Fruit fly (Drosophila melanogaster) whole organism, embryonic: ENCODE results near the gene CG31793.

Experiments used
- Atf3 ChIP-seq: fragments of 200-800 bp; sonication (Bioruptor generic); optimal IDR thresholded peaks from 3 replicates; lab custom pipeline; 2016; ENCODE audit warnings: missing biosample characterization, missing genetic modification characterization
- B-H2 ChIP-seq: fragments of 200-800 bp; sonication (Bioruptor generic); optimal IDR thresholded peaks from 2 replicates; lab custom pipeline; 2018; ENCODE audit warnings: missing biosample characterization, mild to moderate bottlenecking, missing genetic modification characterization
- CG10147 ChIP-seq: fragments of 200-800 bp; sonication (Bioruptor generic); optimal IDR thresholded peaks from 2 replicates; lab custom pipeline; 2019; ENCODE audit warnings: missing biosample characterization, mild to moderate bottlenecking, missing genetic modification characterization, moderate library complexity
- CG10543 ChIP-seq: fragments of 200-800 bp; sonication (Bioruptor generic); optimal IDR thresholded peaks from 3 replicates; lab custom pipeline; 2017; ENCODE audit warnings: missing biosample characterization, mild to moderate bottlenecking, missing genetic modification characterization, moderate library complexity
- CG10979 ChIP-seq: fragments of 200-800 bp; sonication (Bioruptor generic); optimal IDR thresholded peaks from 2 replicates; lab custom pipeline; 2018; ENCODE audit warnings: missing biosample characterization, mild to moderate bottlenecking, missing genetic modification characterization, moderate library complexity
- CG11723 ChIP-seq: fragments of 200-800 bp; sonication (Bioruptor generic); optimal IDR thresholded peaks from 2 replicates; lab custom pipeline; 2017; ENCODE audit warnings: missing biosample characterization, mild to moderate bottlenecking, missing genetic modification characterization
- CG12155 ChIP-seq: fragments of 200-800 bp; sonication (Bioruptor generic); optimal IDR thresholded peaks from 3 replicates; lab custom pipeline; 2016; ENCODE audit warnings: missing biosample characterization, missing genetic modification characterization
- CG12299 ChIP-seq: fragments of 200-800 bp; sonication (Bioruptor generic); optimal IDR thresholded peaks from 2 replicates; lab custom pipeline; 2018; ENCODE audit warnings: missing biosample characterization, mild to moderate bottlenecking, missing genetic modification characterization
- CG14441 ChIP-seq: fragments of 200-800 bp; sonication (Bioruptor generic); IDR thresholded peaks from 2 replicates; pipeline ENCODE4 v1.3.6; 2022; ENCODE audit warnings: missing biosample characterization, missing genetic modification characterization
- CG17912 ChIP-seq: fragments of 200-800 bp; sonication (Bioruptor generic); optimal IDR thresholded peaks from 2 replicates; lab custom pipeline; 2018; ENCODE audit warnings: missing biosample characterization, mild to moderate bottlenecking, missing genetic modification characterization
- CG18262 ChIP-seq: fragments of 200-800 bp; optimal IDR thresholded peaks from 3 replicates; lab custom pipeline; 2019; ENCODE audit warnings: missing biosample characterization, mild to moderate bottlenecking, missing genetic modification characterization, moderate library complexity
- CG2116 ChIP-seq: fragments of 200-800 bp; sonication (Bioruptor generic); optimal IDR thresholded peaks from 3 replicates; lab custom pipeline; 2018; ENCODE audit warnings: missing biosample characterization, mild to moderate bottlenecking, missing genetic modification characterization
- CG2199 ChIP-seq: fragments of 200-800 bp; sonication (Bioruptor generic); IDR thresholded peaks from 3 replicates; pipeline ENCODE4 v1.3.6; 2022; ENCODE audit warnings: missing biosample characterization, missing genetic modification characterization
- CG30020 ChIP-seq: fragments of 200-800 bp; optimal IDR thresholded peaks from 2 replicates; lab custom pipeline; 2019; ENCODE audit warnings: missing biosample characterization, mild to moderate bottlenecking, missing genetic modification characterization, moderate library complexity
- CG34376 ChIP-seq: fragments of 200-800 bp; sonication (Bioruptor generic); optimal IDR thresholded peaks from 2 replicates; lab custom pipeline; 2018; ENCODE audit warnings: missing biosample characterization, mild to moderate bottlenecking, missing genetic modification characterization
- CG6791 ChIP-seq: fragments of 200-800 bp; sonication (Bioruptor generic); IDR thresholded peaks from 3 replicates; pipeline ENCODE4 v1.3.6; 2022; ENCODE audit warnings: missing biosample characterization, missing genetic modification characterization; ENCODE audit not compliant: partially characterized antibody
- CG7357 ChIP-seq: fragments of 200-800 bp; sonication (Bioruptor generic); IDR thresholded peaks from 3 replicates; pipeline ENCODE4 v1.3.6; 2022; ENCODE audit warnings: missing biosample characterization, missing genetic modification characterization
- CG7786 ChIP-seq: fragments of 200-800 bp; sonication (Bioruptor generic); optimal IDR thresholded peaks from 2 replicates; lab custom pipeline; 2016; ENCODE audit warnings: missing biosample characterization, missing genetic modification characterization
- CG8281 ChIP-seq: fragments of 200-800 bp; sonication (Bioruptor generic); optimal IDR thresholded peaks from 2 replicates; lab custom pipeline; 2018; ENCODE audit warnings: missing biosample characterization, mild to moderate bottlenecking, missing genetic modification characterization, moderate library complexity
- CG9797 ChIP-seq: fragments of 200-800 bp; sonication (Bioruptor generic); optimal IDR thresholded peaks from 3 replicates; lab custom pipeline; 2018; ENCODE audit warnings: missing biosample characterization, mild to moderate bottlenecking, missing genetic modification characterization
- Chrac-16 ChIP-seq: fragments of 200-800 bp; sonication (Bioruptor generic); optimal IDR thresholded peaks from 3 replicates; lab custom pipeline; 2016; ENCODE audit warnings: missing biosample characterization, missing genetic modification characterization
- D19A ChIP-seq: fragments of 200-800 bp; optimal IDR thresholded peaks from 3 replicates; lab custom pipeline; 2019; ENCODE audit warnings: missing biosample characterization, mild to moderate bottlenecking, missing genetic modification characterization, moderate library complexity
- Dref ChIP-seq: fragments of 200-800 bp; sonication (Bioruptor generic); IDR thresholded peaks from 2 replicates; pipeline ENCODE4 v1.3.6; 2022; ENCODE audit warnings: missing biosample characterization, missing genetic modification characterization
- E2f2 ChIP-seq: fragments of 200-800 bp; sonication (Bioruptor generic); IDR thresholded peaks from 2 replicates; pipeline ENCODE4 v1.3.6; 2022; ENCODE audit warnings: missing biosample characterization, missing genetic modification characterization
- ERR ChIP-seq: fragments of 200-800 bp; sonication (Bioruptor generic); optimal IDR thresholded peaks from 2 replicates; lab custom pipeline; 2016; ENCODE audit warnings: missing biosample characterization, missing genetic modification characterization
- GATAe ChIP-seq: fragments of 200-800 bp; sonication (Bioruptor generic); conservative IDR thresholded peaks from 2 replicates; pipeline ENCODE4 v1.3.6; 2022; ENCODE audit warnings: missing biosample characterization, missing genetic modification characterization
- Gsc ChIP-seq: fragments of 200-800 bp; sonication (Bioruptor generic); IDR thresholded peaks from 2 replicates; pipeline ENCODE4 v1.3.6; 2022; ENCODE audit warnings: missing biosample characterization, missing genetic modification characterization
- Lhr ChIP-seq: fragments of 200-800 bp; sonication (Bioruptor generic); optimal IDR thresholded peaks from 3 replicates; lab custom pipeline; 2017; ENCODE audit warnings: mild to moderate bottlenecking, missing biosample characterization, missing genetic modification reagents, missing genetic modification characterization
- Lim3 ChIP-seq: fragments of 200-800 bp; sonication (Bioruptor generic); IDR thresholded peaks from 2 replicates; pipeline ENCODE4 v1.3.6; 2022; ENCODE audit warnings: missing biosample characterization, missing genetic modification characterization
- MBD-R2 ChIP-seq: fragments of 200-800 bp; sonication (Bioruptor generic); IDR thresholded peaks from 2 replicates; pipeline ENCODE4 v1.3.6; 2022; ENCODE audit warnings: missing biosample characterization, missing genetic modification characterization
- Meics ChIP-seq: fragments of 200-800 bp; sonication (Bioruptor generic); optimal IDR thresholded peaks from 2 replicates; lab custom pipeline; 2017; ENCODE audit warnings: missing biosample characterization, mild to moderate bottlenecking, missing genetic modification characterization
- Mes4 ChIP-seq: fragments of 200-800 bp; sonication (Bioruptor generic); optimal IDR thresholded peaks from 2 replicates; lab custom pipeline; 2016; ENCODE audit warnings: missing biosample characterization, missing genetic modification characterization
- Sox100B ChIP-seq: fragments of 200-800 bp; sonication (Bioruptor generic); optimal IDR thresholded peaks from 3 replicates; lab custom pipeline; 2018; ENCODE audit warnings: missing biosample characterization, mild to moderate bottlenecking, missing genetic modification characterization
- Spps ChIP-seq: fragments of 200-800 bp; sonication (Bioruptor generic); optimal IDR thresholded peaks from 2 replicates; lab custom pipeline; 2018; ENCODE audit warnings: missing biosample characterization, mild to moderate bottlenecking, missing genetic modification characterization
- cas ChIP-seq: fragments of 200-800 bp; sonication (Bioruptor generic); IDR thresholded peaks from 2 replicates; pipeline ENCODE4 v1.3.6; 2022; ENCODE audit warnings: missing biosample characterization, missing genetic modification characterization
- chif ChIP-seq, 2 experiments: fragments of 200-800 bp; sonication (Bioruptor generic); optimal IDR thresholded peaks; 3 replicates each; lab custom pipeline; 2016; ENCODE audit warnings: missing biosample characterization in 2 of 2, missing genetic modification characterization in 2 of 2
- corto ChIP-seq: fragments of 200-800 bp; sonication (Bioruptor generic); optimal IDR thresholded peaks from 2 replicates; lab custom pipeline; 2016; ENCODE audit warnings: missing biosample characterization, mild to moderate bottlenecking, missing genetic modification characterization, moderate library complexity
- dmrt99B ChIP-seq: fragments of 200-800 bp; sonication (Bioruptor generic); optimal IDR thresholded peaks from 2 replicates; lab custom pipeline; 2018; ENCODE audit warnings: missing biosample characterization, mild to moderate bottlenecking, missing genetic modification characterization, moderate library complexity
- eve ChIP-seq, 2 experiments: fragments of >200 bp; optimal IDR thresholded peaks; 2 replicates each; lab custom pipeline; 2017; ENCODE audit warnings: missing biosample characterization in 2 of 2, missing genetic modification characterization in 2 of 2
- gsb ChIP-seq: fragments of 200-800 bp; sonication (Bioruptor generic); IDR thresholded peaks from 2 replicates; pipeline ENCODE4 v1.3.6; 2022; ENCODE audit warnings: missing biosample characterization, missing genetic modification characterization
- gsb-n ChIP-seq: fragments of 200-800 bp; sonication (Bioruptor generic); optimal IDR thresholded peaks from 3 replicates; lab custom pipeline; 2018; ENCODE audit warnings: missing biosample characterization, mild to moderate bottlenecking, missing genetic modification characterization
- kah ChIP-seq: fragments of 200-800 bp; sonication (Bioruptor generic); optimal IDR thresholded peaks from 2 replicates; lab custom pipeline; 2018; ENCODE audit warnings: missing biosample characterization, mild to moderate bottlenecking, missing genetic modification characterization
- mirr ChIP-seq: fragments of 200-800 bp; sonication (Bioruptor generic); optimal IDR thresholded peaks from 3 replicates; lab custom pipeline; 2018; ENCODE audit warnings: missing biosample characterization, mild to moderate bottlenecking, missing genetic modification characterization
- mld ChIP-seq: fragments of 200-800 bp; sonication (Bioruptor generic); IDR thresholded peaks from 3 replicates; pipeline ENCODE4 v1.3.6; 2022; ENCODE audit warnings: missing biosample characterization, missing genetic modification characterization; ENCODE audit not compliant: partially characterized antibody
- pan ChIP-seq, 4 experiments: fragments of >200 bp in 3 of 4; fragments of 200-800 bp in 1 of 4; sonication (Bioruptor generic) in 1 of 4; optimal IDR thresholded peaks in 3 of 4; IDR thresholded peaks in 1 of 4; 2 replicates each; pipeline versions ENCODE4 v1.3.6 to Lab custom; 2017 to 2022; ENCODE audit warnings: missing biosample characterization in 2 of 4, missing genetic modification characterization in 2 of 4, mixed read lengths in 1 of 4
- pum ChIP-seq: fragments of 200-800 bp; sonication (Bioruptor generic); optimal IDR thresholded peaks from 2 replicates; lab custom pipeline; 2016; ENCODE audit warnings: missing biosample characterization, missing genetic modification characterization
- row ChIP-seq: fragments of 200-800 bp; sonication (Bioruptor generic); IDR thresholded peaks from 3 replicates; pipeline ENCODE4 v1.3.6; 2022; ENCODE audit warnings: missing biosample characterization, missing genetic modification characterization
- stc ChIP-seq: fragments of 200-800 bp; sonication (Bioruptor generic); IDR thresholded peaks from 2 replicates; pipeline ENCODE4 v1.3.6; 2022; ENCODE audit warnings: missing biosample characterization, missing genetic modification characterization
- wor ChIP-seq: fragments of 200-800 bp; sonication (Bioruptor generic); IDR thresholded peaks from 2 replicates; pipeline ENCODE4 v1.3.6; 2022; ENCODE audit warnings: missing biosample characterization, missing genetic modification characterization
- zf30C ChIP-seq: fragments of 200-800 bp; sonication (Bioruptor generic); optimal IDR thresholded peaks from 3 replicates; lab custom pipeline; 2018; ENCODE audit warnings: missing biosample characterization, mild to moderate bottlenecking, missing genetic modification characterization

The CG31793 gene

DNA sequence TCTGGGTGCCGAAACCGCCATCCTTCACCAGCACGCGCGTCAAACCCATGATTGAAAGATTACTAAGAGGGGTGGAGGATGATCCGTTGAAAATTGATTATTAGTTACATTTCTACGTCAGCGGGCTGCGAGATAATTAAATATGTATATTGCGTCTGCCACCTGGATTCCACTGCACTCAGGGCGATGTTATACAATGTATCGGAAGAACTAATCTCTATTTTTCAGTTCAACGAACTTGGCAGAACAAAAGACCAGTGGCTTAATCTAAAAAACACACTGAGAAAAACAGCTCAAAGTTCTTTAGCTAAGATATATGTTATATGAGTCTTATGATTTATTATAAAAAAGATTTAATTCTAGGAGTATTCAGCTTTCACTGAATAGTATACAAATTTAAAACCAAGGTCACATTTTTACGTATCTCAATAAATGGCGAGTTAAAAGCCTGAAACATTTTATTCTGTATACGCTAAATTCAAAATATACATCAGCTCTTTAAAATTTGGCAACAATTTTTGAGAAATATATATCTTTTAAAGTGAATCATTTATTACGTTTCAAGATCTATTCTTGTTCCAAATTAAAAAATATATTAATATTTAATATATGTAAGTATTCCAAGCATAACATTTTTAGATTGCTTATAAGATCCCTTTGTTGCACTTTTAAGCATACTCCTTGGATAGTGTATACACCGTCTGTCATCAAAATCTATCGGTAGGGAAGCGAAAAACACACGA is 49.5 kb upstream of the CG31793 start (continued):
- TF ChIP-seq pum (GFP tag; lab: Kevin White, UChicago): no peak
- TF ChIP-seq CG17912 (GFP tag; lab: Kevin White, UChicago): no peak
- TF ChIP-seq CG30020: no peak
- no peak for TF ChIP-seq Gsc (GFP tag; lab: Robert Waterston, UW)
- no peak for TF ChIP-seq eve (GFP tag; optimal IDR thresholded peaks at IDR 0.05; lab: Kevin White, UChicago)
- no peak for TF ChIP-seq Spps (tag; lab: Kevin White, UChicago)
- TF ChIP-seq kah (GFP tag; lab: Kevin White, UChicago): no peak
- TF ChIP-seq CG8281 (tag; lab: Kevin White, UChicago): no peak
- TF ChIP-seq CG9797 (GFP tag; lab: Kevin White, UChicago): no peak
- TF ChIP-seq Chrac-16 (GFP tag; lab: Kevin White, UChicago): no peak
- no peak for TF ChIP-seq stc
- TF ChIP-seq cas (GFP tag; lab: Robert Waterston, UW): no peak
- no peak for TF ChIP-seq E2f2 (GFP tag; lab: Robert Waterston, UW)
- TF ChIP-seq D19A (tag; lab: Kevin White, UChicago): peak; percentile 94
- TF ChIP-seq gsb: no peak
- TF ChIP-seq Mes4 (GFP tag; lab: Kevin White, UChicago): no peak
- peak; percentile 54 for TF ChIP-seq CG18262 (tag; lab: Kevin White, UChicago)
- no peak for TF ChIP-seq mld
- no peak for TF ChIP-seq CG11723 (GFP tag; lab: Kevin White, UChicago)
- TF ChIP-seq Lim3 (GFP tag; lab: Robert Waterston, UW): no peak
- TF ChIP-seq Dref (GFP tag; lab: Robert Waterston, UW): no peak
- TF ChIP-seq corto (GFP tag; lab: Kevin White, UChicago): no peak
- TF ChIP-seq mirr: no peak
- no peak for TF ChIP-seq gsb-n (tag; lab: Kevin White, UChicago)
- no peak for TF ChIP-seq wor
- no peak for TF ChIP-seq CG7357 (GFP tag; lab: Robert Waterston, UW)
- TF ChIP-seq CG7786 (GFP tag; lab: Kevin White, UChicago): no peak
- peak; percentile 66 for TF ChIP-seq row
- TF ChIP-seq CG14441 (GFP tag; lab: Robert Waterston, UW): no peak
- TF ChIP-seq MBD-R2: 0 out of 2 replicates have a peak, but pooled peaks have one; percentile 6
- no peak for TF ChIP-seq B-H2 (GFP tag; lab: Kevin White, UChicago)
- TF ChIP-seq CG10147: peak; percentile 14
- TF ChIP-seq CG34376: peak; percentile 9
- TF ChIP-seq CG12155 (GFP tag; lab: Kevin White, UChicago): peak; percentile 14
- no peak for TF ChIP-seq CG6791
- TF ChIP-seq CG10979 (tag; lab: Kevin White, UChicago): peak; percentile 27
- TF ChIP-seq ERR (GFP tag; lab: Kevin White, UChicago): no peak
- no peak for TF ChIP-seq chif (GFP tag; optimal IDR thresholded peaks at IDR 0.05; lab: Kevin White, UChicago)
- peak; percentile 40 for TF ChIP-seq dmrt99B (tag; lab: Kevin White, UChicago)
- no peak for TF ChIP-seq CG2199
- TF ChIP-seq GATAe (GFP tag; lab: Robert Waterston, UW): no peak
- no peak for TF ChIP-seq CG10543 (GFP tag; lab: Kevin White, UChicago)
- no peak for TF ChIP-seq Atf3 (GFP tag; lab: Kevin White, UChicago)
- no peak for TF ChIP-seq pan (optimal IDR thresholded peaks at IDR 0.05; lab: Kevin White, UChicago)
- TF ChIP-seq pan (GFP tag; optimal IDR thresholded peaks at IDR 0.05 in 1 of 2, IDR thresholded peaks at IDR 0.05 in 1 of 2): no peak
- peak; percentile 13 for TF ChIP-seq zf30C (GFP tag; lab: Kevin White, UChicago)
- no peak for TF ChIP-seq Lhr (GFP tag; lab: Kevin White, UChicago)
- no peak for TF ChIP-seq CG2116 (GFP tag; lab: Kevin White, UChicago)
- TF ChIP-seq Sox100B (GFP tag; lab: Kevin White, UChicago): peak; percentile 37
- peak; percentile 73 for TF ChIP-seq Meics
- TF ChIP-seq CG12299 (tag; lab: Kevin White, UChicago): no peak
